Fruit fly (Drosophila melanogaster): ENCODE measurements around the gene CG42300.

Gene CG42300

DNA sequence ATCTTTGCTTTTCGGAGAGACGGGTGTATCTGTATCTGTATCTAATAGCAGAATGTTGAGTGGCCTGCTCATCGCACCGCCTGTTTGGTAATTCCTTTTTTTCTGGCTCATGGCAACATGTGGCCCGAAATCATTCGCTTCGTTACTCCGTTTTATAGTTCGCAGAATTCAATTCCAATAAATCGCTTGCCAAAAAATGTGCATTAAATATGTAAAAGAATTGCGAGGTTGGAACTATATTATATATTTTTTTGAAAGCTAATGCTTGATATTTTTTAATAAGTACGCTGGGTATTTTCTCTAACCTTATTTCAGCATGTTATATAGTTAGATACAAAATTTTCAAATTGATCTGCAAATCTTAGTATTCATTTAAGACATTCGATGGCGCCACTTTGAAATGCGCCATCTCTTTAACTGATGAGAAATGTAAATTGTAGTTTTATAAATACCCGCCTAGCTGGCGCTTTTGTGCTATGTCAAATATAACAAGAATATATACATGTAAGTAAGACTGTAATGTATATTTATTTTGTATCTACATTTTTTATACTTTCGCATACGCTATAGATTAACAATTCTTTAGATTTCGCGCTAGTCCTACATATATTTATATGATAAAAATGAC, 38.5 kb upstream of the CG42300 start (continued):
- TF ChIP-seq Ptx1 (GFP tag; IDR thresholded peaks at IDR 0.05) (peak; percentile 73), yki (optimal IDR thresholded peaks at IDR 0.05) (no peak), CG17802 (tag; optimal IDR thresholded peaks at IDR 0.05) (no peak), Scr (GFP tag; IDR thresholded peaks at IDR 0.05; ENCODE audit: partially characterized antibody) (no peak; the same call in 1 of the 2 replicates), Drgx (GFP tag; IDR thresholded peaks at IDR 0.05) (no peak), CG11247 (GFP tag; IDR thresholded peaks at IDR 0.05) (peak; percentile 77), nau (GFP tag; optimal IDR thresholded peaks at IDR 0.05) (no peak), CG12391 (tag; optimal IDR thresholded peaks at IDR 0.05) (no peak), CG8478 (optimal IDR thresholded peaks at IDR 0.05) (no peak), Abd-B (GFP tag; optimal IDR thresholded peaks at IDR 0.05) (no peak), CG11085 (GFP tag; IDR thresholded peaks at IDR 0.05) (peak; percentile 61; the same call in 1 of the 2 replicates), CG15269 (tag; optimal IDR thresholded peaks at IDR 0.05) (no peak), H2.0 (GFP tag; IDR thresholded peaks at IDR 0.05) (no peak), seq (GFP tag; IDR thresholded peaks at IDR 0.05) (no peak), CG6272 (GFP tag; IDR thresholded peaks at IDR 0.05) (peak; percentile 13; the same call in 1 of the 2 replicates), gsb-n (tag; optimal IDR thresholded peaks at IDR 0.05) (no peak), CG3838 (GFP tag; optimal IDR thresholded peaks at IDR 0.05) (no peak), h (optimal IDR thresholded peaks at IDR 0.05) (no peak), Dll (GFP tag; IDR thresholded peaks at IDR 0.05; ENCODE audit: partially characterized antibody) (no peak), schlank (tag; optimal IDR thresholded peaks at IDR 0.05) (no peak), CG9817 (tag; optimal IDR thresholded peaks at IDR 0.05) (peak; percentile 49), CG4404 (GFP tag; IDR thresholded peaks at IDR 0.05) (0 out of 2 replicates have a peak, but pooled peaks have one; percentile 7), Doc2 (GFP tag; IDR thresholded peaks at IDR 0.05) (no peak), CG3847 (GFP tag; IDR thresholded peaks at IDR 0.05) (peak; percentile 47), ssp (GFP tag; IDR thresholded peaks at IDR 0.05) (0 out of 2 replicates have a peak, but pooled peaks have one; percentile 15), zen2 (GFP tag; IDR thresholded peaks at IDR 0.05; ENCODE audit: partially characterized antibody) (no peak), CG18476 (GFP tag; optimal IDR thresholded peaks at IDR 0.05) (no peak), CG14014 (GFP tag; IDR thresholded peaks at IDR 0.05) (0 out of 2 replicates have a peak, but pooled peaks have one; percentile 32), chinmo (GFP tag; IDR thresholded peaks at IDR 0.05; ENCODE audit: partially characterized antibody) (0 out of 4 replicates have a peak, but pooled peaks have one; percentile 36), CG31365 (tag; optimal IDR thresholded peaks at IDR 0.05) (no peak), Dbx (GFP tag; IDR thresholded peaks at IDR 0.05) (peak; percentile 74), CG1233 (GFP tag; optimal IDR thresholded peaks at IDR 0.05) (no peak), Hmr (GFP tag; optimal IDR thresholded peaks at IDR 0.05) (peak; percentile 25), CG6813 (GFP tag; optimal IDR thresholded peaks at IDR 0.05) (no peak), Tbp (GFP tag; optimal IDR thresholded peaks at IDR 0.05) (no peak), Gug (GFP tag; IDR thresholded peaks at IDR 0.05) (no peak; the same call in 3 of the 4 replicates), CG14667 (GFP tag; IDR thresholded peaks at IDR 0.05) (peak; percentile 63), CG18619 (GFP tag; optimal IDR thresholded peaks at IDR 0.05) (no peak), Bteb2 (GFP tag; optimal IDR thresholded peaks at IDR 0.05) (no peak), CG1602 (GFP tag; optimal IDR thresholded peaks at IDR 0.05) (peak; percentile 36), kah (GFP tag; optimal IDR thresholded peaks at IDR 0.05) (no peak), CG2199 (GFP tag; IDR thresholded peaks at IDR 0.05) (peak; percentile 96), CG5180 (GFP tag; optimal IDR thresholded peaks at IDR 0.05) (no peak), lov (optimal IDR thresholded peaks at IDR 0.05) (no peak), lov (GFP tag; IDR thresholded peaks at IDR 0.05) (no peak), kay (GFP tag; optimal IDR thresholded peaks at IDR 0.05) (no peak), CG4730 (GFP tag; IDR thresholded peaks at IDR 0.05) (0 out of 2 replicates have a peak, but pooled peaks have one; percentile 24), CoRest (tag; optimal IDR thresholded peaks at IDR 0.05) (peak; percentile 29), Xbp1 (GFP tag; optimal IDR thresholded peaks at IDR 0.05) (peak; percentile 65), twi (tag; optimal IDR thresholded peaks at IDR 0.05) (peak; percentile 51), sens (GFP tag) (peak; percentile 81)

Data from whole organism, embryonic.